Worm (Caenorhabditis elegans): Measurements from ENCODE around the gene fbxc-33.

Gene fbxc-33

DNA sequence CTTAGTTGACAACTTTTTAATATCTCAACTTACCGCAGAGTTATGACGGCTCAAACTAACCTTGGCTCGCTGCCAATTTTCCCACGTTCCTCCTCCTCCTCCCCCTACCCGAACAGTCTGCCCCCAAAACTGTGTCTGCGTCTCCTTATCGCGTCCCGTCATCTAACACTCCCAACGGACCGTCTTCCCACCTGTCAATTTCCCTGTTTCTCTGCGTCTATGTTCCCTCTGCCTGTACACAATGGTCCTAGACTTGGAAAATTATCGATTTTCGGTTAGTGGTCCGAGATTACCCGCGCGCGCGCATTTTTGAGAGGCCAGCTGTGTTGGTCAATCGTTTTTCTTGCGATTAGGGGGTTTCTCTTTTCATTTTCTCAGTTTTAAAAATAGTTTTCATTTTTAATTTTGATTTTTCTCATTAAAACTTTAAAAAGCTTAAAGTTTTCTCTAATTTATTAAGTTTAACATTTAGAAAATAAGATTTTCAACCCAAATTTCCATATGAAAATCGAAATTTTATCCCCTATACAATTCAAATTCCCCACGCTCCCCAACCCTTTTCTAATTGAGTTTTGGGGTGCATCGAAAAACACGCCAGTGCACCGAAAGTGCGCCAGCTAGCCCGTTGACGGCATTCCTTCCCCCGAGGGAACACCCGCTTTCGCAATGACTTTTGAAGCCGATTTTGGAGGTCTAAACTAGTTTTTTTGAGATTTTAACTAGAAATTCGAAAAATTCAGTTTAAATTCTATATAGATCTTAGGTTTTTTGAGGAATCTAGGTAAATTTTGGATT is 40.3 kb upstream of the fbxc-33 start, which contains the start of gene alg-2 (continued):
- no peak for TF ChIP-seq ceh-8 (GFP tag; optimal IDR thresholded peaks at IDR 0.05)
- peak; percentile 16 for TF ChIP-seq tbx-2 (tag; optimal IDR thresholded peaks at IDR 0.05)
- TF ChIP-seq sox-4 (tag; optimal IDR thresholded peaks at IDR 0.05) = no peak
- TF ChIP-seq nhr-76 (tag; optimal IDR thresholded peaks at IDR 0.05) = no peak
- peak; percentile 28 for TF ChIP-seq lin-15B (tag; optimal IDR thresholded peaks at IDR 0.05)

DNA sequence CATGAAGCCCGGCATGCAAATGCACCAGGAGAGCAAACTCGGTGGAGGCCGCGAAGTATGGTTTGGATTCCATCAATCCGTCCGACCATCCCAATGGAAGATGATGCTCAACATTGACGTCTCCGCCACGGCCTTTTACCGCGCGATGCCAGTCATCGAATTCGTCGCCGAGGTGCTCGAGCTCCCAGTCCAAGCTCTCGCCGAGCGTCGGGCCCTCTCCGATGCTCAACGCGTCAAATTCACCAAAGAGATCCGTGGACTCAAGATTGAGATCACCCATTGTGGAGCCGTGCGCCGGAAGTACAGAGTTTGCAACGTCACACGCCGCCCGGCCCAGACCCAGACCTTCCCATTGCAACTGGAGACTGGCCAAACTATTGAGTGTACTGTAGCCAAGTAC is 37.7 kb upstream of the fbxc-33 start:
- TF ChIP-seq unc-86 (tag; optimal IDR thresholded peaks at IDR 0.05) (no peak), nhr-47 (tag; optimal IDR thresholded peaks at IDR 0.05) (no peak), lin-14 (GFP tag; optimal IDR thresholded peaks at IDR 0.05) (no peak), dpl-1 (GFP tag; optimal IDR thresholded peaks at IDR 0.05) (no peak), tlp-1 (tag; optimal IDR thresholded peaks at IDR 0.05) (no peak)

DNA sequence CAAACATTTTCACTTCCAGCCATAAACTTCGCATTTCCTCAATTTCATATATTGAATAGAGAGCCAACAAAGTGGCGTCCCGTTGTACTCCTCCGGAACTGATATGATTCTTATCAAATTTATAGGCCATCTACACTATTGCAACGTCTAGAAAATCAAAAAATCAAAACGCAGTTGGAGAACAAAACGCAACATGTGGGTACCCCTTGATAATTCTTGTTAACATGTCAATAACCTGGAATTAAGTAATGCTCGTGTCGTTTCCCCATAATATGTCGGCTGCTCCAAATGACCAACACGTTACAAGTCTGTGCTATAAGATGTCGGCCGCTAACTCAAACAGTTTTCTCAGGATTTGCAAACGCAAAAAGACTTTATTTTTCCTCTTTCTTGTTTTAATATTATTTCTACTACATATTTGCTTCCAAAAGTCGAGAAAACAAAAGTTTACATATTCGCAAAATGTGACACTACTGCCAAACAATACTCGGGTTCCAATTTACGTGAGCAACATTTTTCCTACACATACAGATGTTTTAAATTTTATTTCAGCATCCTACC is 32.7 kb upstream of the fbxc-33 start:
- TF ChIP-seq elt-2 (tag; optimal IDR thresholded peaks at IDR 0.05) (peak; percentile 79), ztf-11 (tag; optimal IDR thresholded peaks at IDR 0.05) (no peak), nhr-20 (tag; optimal IDR thresholded peaks at IDR 0.05) (peak; percentile 21)

DNA sequence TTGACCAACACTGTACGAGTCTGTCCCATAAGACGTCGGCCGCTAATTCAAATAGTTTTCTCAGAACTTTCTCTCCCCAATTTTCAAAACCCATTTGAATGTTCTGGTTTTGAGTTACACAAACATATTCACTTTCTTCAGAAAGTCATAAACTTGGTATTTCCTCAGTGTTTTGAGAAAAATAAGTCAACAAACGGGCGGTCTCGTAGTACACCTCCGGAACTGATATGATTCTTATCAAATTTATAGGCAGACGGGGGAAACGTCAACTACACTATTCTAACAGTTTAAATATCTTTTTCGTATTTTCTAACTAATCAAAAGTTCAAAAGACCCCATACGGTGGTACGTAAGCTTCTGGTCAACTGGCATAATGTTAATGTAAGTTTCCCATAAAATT is 29.3 kb upstream of the fbxc-33 start:
- no peak for TF ChIP-seq nhr-84 (tag; optimal IDR thresholded peaks at IDR 0.05)
- peak; percentile 44 for TF ChIP-seq nhr-20 (tag; optimal IDR thresholded peaks at IDR 0.05)
- peak; percentile 38 for TF ChIP-seq elt-2 (tag; optimal IDR thresholded peaks at IDR 0.05)

DNA sequence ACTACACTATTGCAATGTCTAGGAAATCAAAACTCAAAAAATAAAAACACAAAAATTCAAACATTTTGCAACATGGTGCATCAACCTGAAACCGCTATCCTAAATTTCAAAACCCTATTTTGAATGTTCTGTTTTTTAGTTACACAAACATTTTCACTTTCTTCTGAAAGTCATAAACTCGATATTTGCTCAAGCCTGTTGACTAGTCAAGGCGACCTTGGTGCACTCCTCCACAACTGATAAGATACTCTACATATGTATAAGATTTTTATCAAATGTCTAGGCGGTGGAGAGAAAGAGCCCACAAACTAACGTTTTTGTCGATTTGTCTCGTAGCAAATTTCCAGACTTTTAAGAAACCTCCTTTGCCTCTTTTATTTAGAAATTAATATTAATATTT is 25.4 kb upstream of the fbxc-33 start, which contains the start of gene T07D3.4:
Gene T07D3.4, plus strand, starts transcription at position 286 of the 400 bp plus-strand sequence.
- TF ChIP-seq aly-2 (tag; optimal IDR thresholded peaks at IDR 0.05) (no peak), elt-2 (tag; optimal IDR thresholded peaks at IDR 0.05) (peak; percentile 83), nhr-47 (tag; optimal IDR thresholded peaks at IDR 0.05) (no peak), skn-1 (tag; optimal IDR thresholded peaks at IDR 0.05) (no peak), lin-35 (GFP tag; optimal IDR thresholded peaks at IDR 0.05) (peak in 1 of 2 experiments; percentile 14), F16B12.6 (tag; optimal IDR thresholded peaks at IDR 0.05) (no peak), nhr-20 (tag; optimal IDR thresholded peaks at IDR 0.05) (peak; percentile 31)

DNA sequence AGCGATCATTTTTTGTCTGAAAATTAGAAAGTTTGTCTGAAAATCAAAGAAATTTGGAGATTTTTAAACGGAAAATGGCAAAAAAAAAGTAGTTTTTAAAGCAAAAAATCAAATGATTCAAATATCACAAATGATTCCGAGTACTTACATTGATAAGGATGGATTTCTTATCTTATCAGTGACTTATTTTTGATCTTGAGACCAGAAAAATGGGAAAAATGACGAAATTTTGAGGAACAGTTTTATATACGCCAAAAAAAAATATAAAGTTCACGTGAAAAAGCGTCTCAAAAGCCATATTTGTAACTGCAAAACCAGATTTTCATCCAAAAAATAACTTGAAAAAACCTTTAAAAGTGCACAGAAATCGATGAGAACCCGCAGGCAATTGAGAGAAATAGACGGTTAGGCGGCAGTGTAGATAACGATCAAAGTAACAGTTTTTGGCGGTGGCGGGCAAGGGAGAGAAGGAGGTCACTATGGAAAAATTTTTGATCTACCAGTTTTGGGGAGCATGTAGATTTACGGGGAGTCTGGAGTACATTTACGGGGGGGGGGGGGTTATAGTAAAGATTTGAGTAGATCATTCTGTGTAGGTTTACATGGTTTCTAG is 12.6 kb upstream of the fbxc-33 start, which contains the start of gene T07D3.9:
Gene T07D3.9, minus strand, starts transcription at position 194 of the 613 bp plus-strand sequence.
- TF ChIP-seq tlp-1 (tag; optimal IDR thresholded peaks at IDR 0.05) (peak; percentile 59), elt-3 (tag; optimal IDR thresholded peaks at IDR 0.05) (peak in 5 of 6 experiments; percentile 46 to 97 (median 51)), aly-2 (tag; optimal IDR thresholded peaks at IDR 0.05) (no peak), nhr-20 (tag; optimal IDR thresholded peaks at IDR 0.05) (peak; percentile 12), unc-130 (tag; optimal IDR thresholded peaks at IDR 0.05) (no peak), blmp-1 (tag; optimal IDR thresholded peaks at IDR 0.05) (peak; percentile 11), efl-3 (GFP tag; optimal IDR thresholded peaks at IDR 0.05) (no peak), elt-2 (tag; optimal IDR thresholded peaks at IDR 0.05) (peak; percentile 97)

DNA sequence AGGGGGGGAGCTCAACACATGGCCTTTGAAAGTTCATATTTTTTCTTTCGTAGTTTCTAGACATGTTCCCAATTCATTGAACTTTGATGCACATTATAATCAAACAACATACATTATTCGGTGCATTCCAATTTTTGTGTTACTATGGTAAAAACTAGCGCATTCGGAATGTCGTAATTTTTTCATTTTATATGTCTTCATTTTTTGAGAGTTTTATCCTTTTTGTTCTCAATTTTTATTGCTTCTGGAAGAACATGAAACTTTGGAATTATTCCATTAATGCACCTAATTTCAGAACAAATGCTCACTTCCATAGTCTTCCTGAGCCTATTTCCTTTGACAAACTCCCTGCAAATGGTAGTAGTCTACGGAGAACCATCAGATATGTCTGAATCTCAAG is 11.8 kb upstream of the fbxc-33 start, which contains the start of gene T07D3.2:
Gene T07D3.2, plus strand, starts transcription at position 301 of the 400 bp plus-strand sequence.
- TF ChIP-seq unc-62 (GFP tag; optimal IDR thresholded peaks at IDR 0.05) (no peak), grh-1 (GFP tag; IDR thresholded peaks at IDR 0.05) (no peak), blmp-1 (tag; optimal IDR thresholded peaks at IDR 0.05) (no peak), unc-86 (tag; optimal IDR thresholded peaks at IDR 0.05) (no peak), tlp-1 (tag; optimal IDR thresholded peaks at IDR 0.05) (no peak), lin-13 (GFP tag; optimal IDR thresholded peaks at IDR 0.05) (no peak), efl-3 (GFP tag; optimal IDR thresholded peaks at IDR 0.05) (no peak), F16B12.6 (tag; optimal IDR thresholded peaks at IDR 0.05) (no peak), Y116A8C.19 (tag; optimal IDR thresholded peaks at IDR 0.05; ENCODE audit: borderline replicate concordance) (no peak), ets-5 (GFP tag; IDR thresholded peaks at IDR 0.05) (no peak), mdl-1 (tag; optimal IDR thresholded peaks at IDR 0.05) (no peak), ztf-11 (tag; optimal IDR thresholded peaks at IDR 0.05) (no peak), unc-30 (tag; optimal IDR thresholded peaks at IDR 0.05) (no peak), unc-98 (GFP tag; IDR thresholded peaks at IDR 0.05) (no peak), dsc-1 (tag; optimal IDR thresholded peaks at IDR 0.05) (no peak), fos-1 (tag; optimal IDR thresholded peaks at IDR 0.05) (no peak), tbx-2 (tag; optimal IDR thresholded peaks at IDR 0.05) (no peak), egl-13 (tag; optimal IDR thresholded peaks at IDR 0.05) (no peak)
